4 worm cellular contexts compared by ENCODE assay signal in the genomic region with DNA sequence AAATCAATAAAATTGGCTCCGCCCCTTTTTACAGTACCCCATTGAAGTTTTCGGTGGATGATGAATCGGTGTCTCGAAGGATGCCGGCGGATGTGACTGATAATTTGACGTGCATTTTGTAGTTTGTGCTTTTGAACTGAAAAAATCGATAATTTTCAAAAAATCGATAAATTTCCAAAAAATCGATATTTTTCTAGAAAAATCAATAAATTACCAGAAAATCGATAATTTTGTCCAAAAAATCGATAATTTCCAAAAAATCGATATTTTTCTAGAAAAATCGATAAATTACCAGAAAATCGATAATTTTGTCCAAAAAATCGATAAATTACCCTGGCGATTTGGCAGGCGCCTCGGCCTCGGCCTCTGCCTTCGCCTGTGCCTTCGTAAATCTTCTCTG.
TF ChIP-seq lines count a peak whose summit lies in the region.

No protein-coding gene starts in this region.

TF ChIP-seq in whole organism, L3 larva, 47 proteins besides CTCF, POLR2A, EP300 and RAD21:
- TF ChIP-seq snpc-4 (tag; optimal IDR thresholded peaks at IDR 0.05; lab: Kevin White, UChicago) (no peak), ceh-28 (tag; optimal IDR thresholded peaks at IDR 0.05; lab: Kevin White, UChicago) (peak; percentile 95)
TF ChIP-seq in whole organism, L3 larva: peak in this region for 1.

TF ChIP-seq in whole organism, L4 larva, 104 proteins besides CTCF, POLR2A, EP300 and RAD21:
- no peak for TF ChIP-seq duxl-1 (tag; optimal IDR thresholded peaks at IDR 0.05; lab: Kevin White, UChicago; ENCODE audit: poor library complexity)
- TF ChIP-seq ceh-82 (tag; optimal IDR thresholded peaks at IDR 0.05; lab: Kevin White, UChicago) = no peak
- TF ChIP-seq php-3 (GFP tag; IDR thresholded peaks at IDR 0.05; lab: Robert Waterston, UW) = no peak
- no peak for TF ChIP-seq nhr-237 (tag; optimal IDR thresholded peaks at IDR 0.05; lab: Kevin White, UChicago)
- no peak for TF ChIP-seq tag-97 (GFP tag; IDR thresholded peaks at IDR 0.05; lab: Robert Waterston, UW)
- no peak for TF ChIP-seq ZK337.2 (GFP tag; IDR thresholded peaks at IDR 0.05; lab: Robert Waterston, UW)
- TF ChIP-seq zfp-3 (GFP tag; conservative IDR thresholded peaks at IDR 0.05; lab: Robert Waterston, UW) = no peak
- TF ChIP-seq daf-19 (GFP tag; conservative IDR thresholded peaks at IDR 0.05; lab: Robert Waterston, UW) = no peak
- TF ChIP-seq zip-11 (GFP tag; IDR thresholded peaks at IDR 0.05; lab: Robert Waterston, UW) = no peak
- peak; percentile 91 for TF ChIP-seq ceh-28 (tag; optimal IDR thresholded peaks at IDR 0.05; lab: Kevin White, UChicago)
- TF ChIP-seq unc-62 (GFP tag; optimal IDR thresholded peaks at IDR 0.05 in 1 of 2; lab: Kevin White, UChicago) = peak in 1 of 2 experiments; percentile 16
- TF ChIP-seq unc-62 (tag; optimal IDR thresholded peaks at IDR 0.05; lab: Kevin White, UChicago) = no peak
- TF ChIP-seq mes-2 (tag; optimal IDR thresholded peaks at IDR 0.05; lab: Kevin White, UChicago; ENCODE audit: poor library complexity, severe bottlenecking) = no peak
- no peak for TF ChIP-seq ceh-20 (GFP tag; IDR thresholded peaks at IDR 0.05; lab: Robert Waterston, UW)
- TF ChIP-seq gei-8 (GFP tag; optimal IDR thresholded peaks at IDR 0.05; lab: Kevin White, UChicago) = no peak
- TF ChIP-seq lin-39 (tag; optimal IDR thresholded peaks at IDR 0.05; lab: Kevin White, UChicago) = no peak

TF ChIP-seq in whole organism, late embryonic, 69 proteins besides CTCF, POLR2A, EP300 and RAD21:
- TF ChIP-seq K02D7.2 (tag; optimal IDR thresholded peaks at IDR 0.05; lab: Kevin White, UChicago) (no peak), gmeb-2 (tag; optimal IDR thresholded peaks at IDR 0.05; lab: Kevin White, UChicago) (no peak), ets-4 (tag; optimal IDR thresholded peaks at IDR 0.05; lab: Kevin White, UChicago) (no peak), ceh-48 (tag; optimal IDR thresholded peaks at IDR 0.05; lab: Kevin White, UChicago) (peak; percentile 59), hlh-30 (tag; optimal IDR thresholded peaks at IDR 0.05; lab: Kevin White, UChicago; ENCODE audit: insufficient read depth) (no peak), ceh-14 (tag; optimal IDR thresholded peaks at IDR 0.05; lab: Kevin White, UChicago) (no peak)

TF ChIP-seq in whole organism, midembryonic, 9 proteins besides CTCF, POLR2A, EP300 and RAD21:
- TF ChIP-seq klf-2 (GFP tag; conservative IDR thresholded peaks at IDR 0.05; lab: Robert Waterston, UW) = no peak
- TF ChIP-seq cog-1 (tag; optimal IDR thresholded peaks at IDR 0.05; lab: Kevin White, UChicago) = no peak
- TF ChIP-seq med-1 (GFP tag; optimal IDR thresholded peaks at IDR 0.05; lab: Kevin White, UChicago; ENCODE audit: insufficient read depth) = no peak
- no peak for TF ChIP-seq flt-1 (GFP tag; IDR thresholded peaks at IDR 0.05; lab: Robert Waterston, UW)
- no peak for TF ChIP-seq tab-1 (GFP tag; IDR thresholded peaks at IDR 0.05; lab: Robert Waterston, UW)
- TF ChIP-seq T22C8.4 (GFP tag; IDR thresholded peaks at IDR 0.05; lab: Robert Waterston, UW) = peak; percentile 98
